Worm (Caenorhabditis elegans) whole organism, L2 larva: ENCODE measurements around the gene pigm-1.

Experiments used
- F13H6.1 ChIP-seq: sonication (generic microtip); optimal IDR thresholded peaks from 2 replicates; lab custom pipeline; 2016; ENCODE audit warnings: missing genetic modification characterization, missing compliant biosample characterization
- Y55F3AM.14 ChIP-seq: fragments of 200-800 bp; sonication (Bioruptor generic); optimal IDR thresholded peaks from 2 replicates; lab custom pipeline; 2018; ENCODE audit warnings: mild to moderate bottlenecking, missing genetic modification characterization, missing compliant biosample characterization
- alr-1 ChIP-seq: fragments of 150-350 bp; optimal IDR thresholded peaks from 2 replicates; lab custom pipeline; 2014; ENCODE audit warnings: missing biosample characterization, missing genetic modification characterization
- ama-1 ChIP-seq: fragments of 150-350 bp; optimal IDR thresholded peaks from 2 replicates; lab custom pipeline; 2018; ENCODE audit warnings: inconsistent platforms
- crh-2 ChIP-seq: sonication (generic microtip); optimal IDR thresholded peaks from 2 replicates; lab custom pipeline; 2017; ENCODE audit warnings: missing biosample characterization, missing genetic modification characterization
- egl-27 ChIP-seq: sonication (generic microtip); optimal IDR thresholded peaks from 3 replicates; lab custom pipeline; 2017; ENCODE audit warnings: missing biosample characterization, missing genetic modification reagents, missing genetic modification characterization
- elt-1 ChIP-seq: fragments of 150-350 bp; optimal IDR thresholded peaks from 2 replicates; lab custom pipeline; 2014; ENCODE audit warnings: missing biosample characterization, missing genetic modification characterization
- elt-3 ChIP-seq: sonication (generic microtip); optimal IDR thresholded peaks from 2 replicates; lab custom pipeline; 2017; ENCODE audit warnings: missing biosample characterization, missing genetic modification characterization
- fos-1 ChIP-seq: fragments of 150-350 bp; optimal IDR thresholded peaks from 2 replicates; lab custom pipeline; 2014; ENCODE audit warnings: missing biosample characterization, missing genetic modification characterization
- gmeb-1 ChIP-seq: fragments of 150-350 bp; optimal IDR thresholded peaks from 2 replicates; lab custom pipeline; 2014; ENCODE audit warnings: missing biosample characterization, missing genetic modification characterization
- lin-11 ChIP-seq: fragments of 150-350 bp; sonication (generic microtip); optimal IDR thresholded peaks from 2 replicates; lab custom pipeline; 2014; ENCODE audit warnings: missing biosample characterization, missing genetic modification characterization, inconsistent platforms, mixed read lengths
- lin-13 ChIP-seq: fragments of 150-350 bp; optimal IDR thresholded peaks from 2 replicates; lab custom pipeline; 2014; ENCODE audit warnings: missing biosample characterization, missing genetic modification reagents, missing genetic modification characterization
- lin-39 ChIP-seq: fragments of 150-350 bp; optimal IDR thresholded peaks from 2 replicates; lab custom pipeline; 2014; ENCODE audit warnings: missing biosample characterization, missing genetic modification reagents, missing genetic modification characterization
- lsy-2 ChIP-seq, 2 experiments: fragments of 150-350 bp in 1 of 2; sonication (generic microtip) in 1 of 2; optimal IDR thresholded peaks; 2 replicates each; lab custom pipeline; 2014 to 2017; ENCODE audit warnings: missing biosample characterization in 2 of 2, missing genetic modification characterization in 2 of 2
- mab-5 ChIP-seq: fragments of 150-350 bp; optimal IDR thresholded peaks from 2 replicates; lab custom pipeline; 2014; ENCODE audit warnings: missing biosample characterization, missing genetic modification characterization
- mbf-1 ChIP-seq: sonication (generic microtip); optimal IDR thresholded peaks from 2 replicates; lab custom pipeline; 2017; ENCODE audit warnings: missing biosample characterization, missing genetic modification characterization
- nhr-10 ChIP-seq: sonication (generic microtip); optimal IDR thresholded peaks from 2 replicates; lab custom pipeline; 2017; ENCODE audit warnings: missing biosample characterization, missing genetic modification characterization
- nhr-129 ChIP-seq: fragments of 150-350 bp; optimal IDR thresholded peaks from 2 replicates; lab custom pipeline; 2014; ENCODE audit warnings: missing biosample characterization, missing genetic modification characterization
- nhr-21 ChIP-seq: fragments of 150-350 bp; optimal IDR thresholded peaks from 2 replicates; lab custom pipeline; 2014; ENCODE audit warnings: missing biosample characterization, missing genetic modification characterization
- nhr-23 ChIP-seq: fragments of 150-350 bp; optimal IDR thresholded peaks from 2 replicates; lab custom pipeline; 2014; ENCODE audit warnings: missing biosample characterization, missing genetic modification reagents, missing genetic modification characterization
- nhr-237 ChIP-seq: fragments of 150-350 bp; optimal IDR thresholded peaks from 2 replicates; lab custom pipeline; 2014; ENCODE audit warnings: missing biosample characterization, missing genetic modification characterization
- nhr-6 ChIP-seq: fragments of 150-350 bp; optimal IDR thresholded peaks from 2 replicates; lab custom pipeline; 2014; ENCODE audit warnings: missing biosample characterization, missing genetic modification characterization
- nhr-77 ChIP-seq: fragments of 150-350 bp; optimal IDR thresholded peaks from 2 replicates; lab custom pipeline; 2014; ENCODE audit warnings: missing biosample characterization, missing genetic modification characterization
- sem-4 ChIP-seq: fragments of 150-350 bp; optimal IDR thresholded peaks from 2 replicates; lab custom pipeline; 2014; ENCODE audit warnings: missing biosample characterization, missing genetic modification reagents, missing genetic modification characterization
- skn-1 ChIP-seq: sonication (generic microtip); optimal IDR thresholded peaks from 2 replicates; lab custom pipeline; 2017; ENCODE audit warnings: missing biosample characterization, missing genetic modification characterization
- sma-3 ChIP-seq: sonication (generic microtip); optimal IDR thresholded peaks from 2 replicates; lab custom pipeline; 2016; ENCODE audit warnings: missing genetic modification reagents, missing genetic modification characterization, missing compliant biosample characterization
- sma-9 ChIP-seq, 2 experiments: fragments of 150-350 bp in 1 of 2; sonication (generic microtip) in 1 of 2; optimal IDR thresholded peaks; 2 replicates each; lab custom pipeline; 2014 to 2016; ENCODE audit warnings: missing genetic modification characterization in 2 of 2, mild to moderate bottlenecking in 1 of 2, missing biosample characterization in 1 of 2, missing compliant biosample characterization in 1 of 2, missing genetic modification reagents in 1 of 2, moderate library complexity in 1 of 2
- snpc-4 ChIP-seq: fragments of 150-350 bp; optimal IDR thresholded peaks from 2 replicates; lab custom pipeline; 2014; ENCODE audit warnings: missing biosample characterization, missing genetic modification characterization
- unc-39 ChIP-seq: fragments of 150-350 bp; optimal IDR thresholded peaks from 2 replicates; lab custom pipeline; 2014; ENCODE audit warnings: missing biosample characterization, missing genetic modification characterization
- unc-55 ChIP-seq: fragments of 150-350 bp; sonication (generic microtip); optimal IDR thresholded peaks from 3 replicates; lab custom pipeline; 2014; ENCODE audit warnings: missing biosample characterization, missing genetic modification reagents, missing genetic modification characterization
- unc-62 ChIP-seq: fragments of 150-350 bp; optimal IDR thresholded peaks from 2 replicates; lab custom pipeline; 2014; ENCODE audit warnings: missing biosample characterization, missing genetic modification reagents, missing genetic modification characterization
- zag-1 ChIP-seq: fragments of 150-350 bp; optimal IDR thresholded peaks from 2 replicates; lab custom pipeline; 2014; ENCODE audit warnings: missing biosample characterization, missing genetic modification characterization
- ztf-1 ChIP-seq: fragments of 200-800 bp; sonication (Bioruptor generic); conservative IDR thresholded peaks from 2 replicates; pipeline ENCODE4 v1.3.6; 2022; ENCODE audit warnings: missing genetic modification characterization, missing compliant biosample characterization
- ztf-11 ChIP-seq: sonication (generic microtip); optimal IDR thresholded peaks from 2 replicates; lab custom pipeline; 2017; ENCODE audit warnings: missing biosample characterization, missing genetic modification characterization
- ztf-4 ChIP-seq: fragments of 150-350 bp; optimal IDR thresholded peaks from 2 replicates; lab custom pipeline; 2014; ENCODE audit warnings: missing biosample characterization, missing genetic modification characterization

The pigm-1 gene

DNA sequence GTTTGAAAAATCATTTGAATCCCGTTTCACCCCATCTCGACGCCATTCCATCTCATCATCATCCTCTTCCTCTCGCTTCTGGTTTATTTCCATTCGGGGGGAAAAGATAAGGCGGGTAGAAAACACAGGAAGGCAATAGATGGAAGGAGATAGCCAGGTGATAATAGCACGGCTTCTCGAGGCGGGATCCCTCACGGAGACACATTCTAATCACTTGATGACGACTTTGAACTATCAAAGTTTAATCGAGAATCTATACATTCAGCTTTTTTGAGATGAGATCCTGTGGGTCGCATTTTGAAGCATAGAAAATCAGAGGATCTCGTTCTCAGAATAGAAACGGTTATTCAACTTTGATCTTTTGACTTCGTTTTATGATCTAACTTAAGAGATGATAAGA lies 23.7 kb downstream of the pigm-1 start, which contains the start of gene C33B4.2:
C33B4.2 (minus strand) TSS at position 165 of the 400 bp plus-strand sequence.
- peak; percentile 46 for TF ChIP-seq nhr-21 (tag; lab: Kevin White, UChicago)
- no peak for TF ChIP-seq ztf-1
- TF ChIP-seq elt-1 (tag; lab: Kevin White, UChicago) = no peak
- TF ChIP-seq alr-1 = no peak
- TF ChIP-seq nhr-6 (tag; lab: Kevin White, UChicago) = no peak
- no peak for TF ChIP-seq zag-1 (tag; lab: Kevin White, UChicago)
- no peak for TF ChIP-seq snpc-4 (tag; lab: Kevin White, UChicago)

DNA sequence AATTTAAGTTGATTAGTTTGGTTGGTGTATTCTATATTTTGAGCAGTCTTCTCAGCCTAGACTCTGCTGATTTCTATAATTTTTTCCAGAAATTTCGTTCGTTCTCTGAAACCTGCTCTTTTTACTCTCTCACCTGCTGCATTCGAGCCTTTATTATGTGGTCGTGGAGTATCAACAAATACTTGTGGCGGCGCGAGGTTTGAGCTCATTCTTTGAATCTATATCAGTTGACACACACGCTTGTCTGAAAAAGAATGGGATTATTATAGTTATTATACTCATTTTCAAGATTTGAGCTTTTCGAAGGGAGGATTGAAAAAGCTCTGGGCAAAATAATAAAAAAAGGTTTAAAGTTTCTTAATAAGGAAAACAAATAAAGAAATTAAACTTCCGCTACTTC lies 27.8 kb downstream of the pigm-1 start:
- TF ChIP-seq lin-11 (peak; percentile 9), alr-1 (no peak), unc-62 (GFP tag; lab: Kevin White, UChicago) (no peak)
- TF ChIP-seq, all 48 proteins: peak for 1

DNA sequence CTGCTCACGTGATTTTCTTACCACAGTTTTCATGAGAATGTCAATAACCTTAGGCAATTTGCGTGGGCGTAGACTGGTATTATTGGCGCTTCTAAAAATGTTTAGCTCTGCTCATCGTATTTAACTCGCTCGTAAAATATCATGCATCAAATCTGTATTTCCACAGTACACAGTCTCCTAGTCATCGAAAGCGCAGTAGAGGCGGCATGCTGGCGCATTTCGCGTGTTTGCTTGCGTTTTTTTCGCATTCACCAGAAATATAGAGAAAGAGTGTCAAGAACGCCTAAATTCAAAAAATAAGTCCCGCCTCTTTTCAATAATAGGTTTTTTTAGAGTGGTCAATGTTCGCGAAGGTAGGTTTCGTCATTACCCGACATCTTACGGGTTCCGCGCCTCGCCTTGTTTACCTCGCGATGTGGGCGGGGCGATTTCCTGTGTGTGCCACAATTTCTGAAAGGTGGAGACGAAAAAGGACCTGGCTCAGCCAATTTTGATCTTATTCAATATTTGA lies 28.4 kb downstream of the pigm-1 start:
- TF ChIP-seq skn-1 (tag; lab: Kevin White, UChicago) (no peak), fos-1 (peak; percentile 7), unc-55 (no peak), ama-1 (lab: Kevin White, UChicago) (peak; percentile 83), sma-3 (GFP tag; lab: Kevin White, UChicago) (peak; percentile 78), nhr-77 (tag; lab: Kevin White, UChicago) (peak; percentile 9), nhr-129 (tag; lab: Kevin White, UChicago) (peak; percentile 21), sma-9 (GFP tag; optimal IDR thresholded peaks at IDR 0.05; lab: Kevin White, UChicago) (peak; percentile 23), sma-9 (tag; optimal IDR thresholded peaks at IDR 0.05; lab: Kevin White, UChicago) (no peak), ztf-4 (no peak), Y55F3AM.14 (GFP tag; lab: Kevin White, UChicago) (peak; percentile 57), zag-1 (tag; lab: Kevin White, UChicago) (no peak), crh-2 (tag; lab: Kevin White, UChicago) (no peak), nhr-6 (tag; lab: Kevin White, UChicago) (peak; percentile 20), snpc-4 (tag; lab: Kevin White, UChicago) (peak; percentile 93), egl-27 (tag; lab: Kevin White, UChicago) (peak; percentile 12), F13H6.1 (peak; percentile 9), nhr-21 (tag; lab: Kevin White, UChicago) (peak; percentile 40), lin-13 (GFP tag; lab: Kevin White, UChicago) (peak; percentile 1), nhr-10 (tag; lab: Kevin White, UChicago) (no peak), gmeb-1 (tag; lab: Kevin White, UChicago) (peak; percentile 38), lsy-2 (tag; optimal IDR thresholded peaks at IDR 0.05; lab: Kevin White, UChicago) (peak; percentile 19 to 56)

DNA sequence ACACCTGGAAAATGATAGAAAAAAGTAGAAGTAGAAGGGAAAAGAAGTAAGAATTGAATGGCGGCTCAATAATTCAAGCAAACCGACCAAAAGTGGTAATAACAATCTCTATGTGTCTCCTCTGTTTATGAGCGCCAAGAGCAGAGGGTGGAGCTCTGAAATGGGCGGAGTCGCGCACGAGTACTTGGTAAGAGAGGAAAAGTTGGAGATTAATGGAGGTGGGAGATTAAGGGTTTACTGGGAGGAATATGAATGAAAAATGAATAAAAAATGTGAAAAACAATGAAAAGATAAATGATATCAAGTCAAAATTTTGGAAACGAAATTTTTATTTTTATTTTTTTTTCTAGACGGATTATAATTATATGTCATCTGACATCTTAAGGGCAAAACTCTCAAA lies 29.5 kb downstream of the pigm-1 start:
- TF ChIP-seq mbf-1 (tag; lab: Kevin White, UChicago) (no peak), sma-9 (GFP tag; optimal IDR thresholded peaks at IDR 0.05; lab: Kevin White, UChicago) (no peak), sma-9 (tag; optimal IDR thresholded peaks at IDR 0.05; lab: Kevin White, UChicago) (no peak), ztf-1 (no peak), nhr-6 (tag; lab: Kevin White, UChicago) (no peak), alr-1 (no peak), sem-4 (tag; lab: Kevin White, UChicago) (no peak), snpc-4 (tag; lab: Kevin White, UChicago) (no peak), nhr-23 (tag; lab: Kevin White, UChicago) (no peak), lin-39 (tag; lab: Kevin White, UChicago) (no peak), ztf-4 (no peak), lsy-2 (tag; optimal IDR thresholded peaks at IDR 0.05; lab: Kevin White, UChicago) (no peak), lin-11 (no peak), mab-5 (tag; lab: Kevin White, UChicago) (no peak), unc-39 (tag; lab: Kevin White, UChicago) (no peak), elt-3 (tag; lab: Kevin White, UChicago) (no peak), nhr-237 (tag; lab: Kevin White, UChicago) (no peak), ztf-11 (no peak)
